Fruit fly (Drosophila melanogaster) whole organism, embryonic: Measurements from ENCODE around the gene Plod.
A peak's percentile ranks its signal among the peaks of the same experiment; 100 is the strongest.

Source experiments
- B-H1 ChIP-seq: fragments of 200-800 bp; sonication (Bioruptor generic); IDR thresholded peaks from 3 replicates; pipeline ENCODE4 v1.3.6; 2022; ENCODE audit warnings: missing biosample characterization, missing genetic modification characterization
- BtbVII ChIP-seq: fragments of 200-800 bp; sonication (Bioruptor generic); optimal IDR thresholded peaks from 3 replicates; lab custom pipeline; 2017; ENCODE audit warnings: missing biosample characterization, mild to moderate bottlenecking, missing genetic modification characterization
- CG10147 ChIP-seq: fragments of 200-800 bp; sonication (Bioruptor generic); optimal IDR thresholded peaks from 2 replicates; lab custom pipeline; 2019; ENCODE audit warnings: missing biosample characterization, mild to moderate bottlenecking, missing genetic modification characterization, moderate library complexity
- CG10654 ChIP-seq: fragments of 200-800 bp; sonication (Bioruptor generic); optimal IDR thresholded peaks from 2 replicates; lab custom pipeline; 2016; ENCODE audit warnings: missing biosample characterization, missing genetic modification characterization
- CG10979 ChIP-seq: fragments of 200-800 bp; sonication (Bioruptor generic); optimal IDR thresholded peaks from 2 replicates; lab custom pipeline; 2018; ENCODE audit warnings: missing biosample characterization, mild to moderate bottlenecking, missing genetic modification characterization, moderate library complexity
- CG14965 ChIP-seq: fragments of 200-800 bp; sonication (Bioruptor generic); optimal IDR thresholded peaks from 2 replicates; lab custom pipeline; 2016; ENCODE audit warnings: missing biosample characterization, missing genetic modification characterization, borderline replicate concordance
- CG15514 ChIP-seq: fragments of 200-800 bp; sonication (Bioruptor generic); optimal IDR thresholded peaks from 3 replicates; lab custom pipeline; 2017; ENCODE audit warnings: missing biosample characterization, missing genetic modification characterization, mild to moderate bottlenecking, moderate library complexity, missing genetic modification reagents
- CG16863 ChIP-seq: fragments of 200-800 bp; sonication (Bioruptor generic); optimal IDR thresholded peaks from 3 replicates; lab custom pipeline; 2016; ENCODE audit warnings: missing biosample characterization, missing genetic modification characterization
- CG17612 ChIP-seq: fragments of 200-800 bp; sonication (Bioruptor generic); IDR thresholded peaks from 2 replicates; pipeline ENCODE4 v1.3.6; 2022; ENCODE audit warnings: missing biosample characterization, missing genetic modification characterization
- CG2202 ChIP-seq: fragments of 200-800 bp; sonication (Bioruptor generic); optimal IDR thresholded peaks from 2 replicates; lab custom pipeline; 2018; ENCODE audit warnings: missing biosample characterization, mild to moderate bottlenecking, missing genetic modification characterization
- CG2889 ChIP-seq: fragments of 200-800 bp; sonication (Bioruptor generic); IDR thresholded peaks from 3 replicates; pipeline ENCODE4 v1.3.6; 2022; ENCODE audit warnings: missing biosample characterization, missing genetic modification characterization
- CG30403 ChIP-seq: fragments of 200-800 bp; sonication (Bioruptor generic); optimal IDR thresholded peaks from 3 replicates; lab custom pipeline; 2016; ENCODE audit warnings: missing biosample characterization, missing genetic modification characterization
- CG3281 ChIP-seq: fragments of 200-800 bp; sonication (Bioruptor generic); optimal IDR thresholded peaks from 3 replicates; lab custom pipeline; 2017; ENCODE audit warnings: missing biosample characterization, mild to moderate bottlenecking, missing genetic modification characterization
- CG33557 ChIP-seq: fragments of 200-800 bp; sonication (Bioruptor generic); optimal IDR thresholded peaks from 2 replicates; lab custom pipeline; 2019; ENCODE audit warnings: missing biosample characterization, mild to moderate bottlenecking, missing genetic modification characterization, moderate library complexity
- CG4282 ChIP-seq: fragments of 200-800 bp; sonication (Bioruptor generic); optimal IDR thresholded peaks from 2 replicates; lab custom pipeline; 2016; ENCODE audit warnings: missing biosample characterization, missing genetic modification characterization
- CG4328 ChIP-seq: fragments of 200-800 bp; sonication (Bioruptor generic); optimal IDR thresholded peaks from 3 replicates; lab custom pipeline; 2017; ENCODE audit warnings: missing biosample characterization, missing genetic modification reagents, missing genetic modification characterization
- CG4360 ChIP-seq: fragments of 200-800 bp; sonication (Bioruptor generic); IDR thresholded peaks from 2 replicates; pipeline ENCODE4 v1.3.6; 2022; ENCODE audit warnings: missing biosample characterization, missing genetic modification characterization
- CG8089 ChIP-seq: fragments of 200-800 bp; sonication (Bioruptor generic); optimal IDR thresholded peaks from 3 replicates; lab custom pipeline; 2016; ENCODE audit warnings: missing biosample characterization, missing genetic modification characterization
- CoRest ChIP-seq: fragments of 200-800 bp; sonication (Bioruptor generic); optimal IDR thresholded peaks from 3 replicates; lab custom pipeline; 2018; ENCODE audit warnings: missing biosample characterization, mild to moderate bottlenecking, missing genetic modification characterization, moderate library complexity
- CrebB ChIP-seq: fragments of 200-800 bp; sonication (Bioruptor generic); optimal IDR thresholded peaks from 3 replicates; lab custom pipeline; 2018; ENCODE audit warnings: missing biosample characterization, mild to moderate bottlenecking, missing genetic modification characterization
- D ChIP-seq, 2 experiments: fragments of 200-800 bp in 1 of 2; fragments of >200 bp in 1 of 2; sonication (Bioruptor generic) in 1 of 2; optimal IDR thresholded peaks; 2 replicates in 1 of 2; 3 replicates in 1 of 2; lab custom pipeline; 2017; ENCODE audit warnings: mild to moderate bottlenecking in 1 of 2, missing biosample characterization in 1 of 2, missing genetic modification characterization in 1 of 2, missing genetic modification reagents in 1 of 2
- Doc2 ChIP-seq: fragments of 200-800 bp; sonication (Bioruptor generic); IDR thresholded peaks from 2 replicates; pipeline ENCODE4 v1.3.6; 2022; ENCODE audit warnings: missing biosample characterization, missing genetic modification characterization
- Fer2 ChIP-seq: fragments of 200-800 bp; sonication (Bioruptor generic); optimal IDR thresholded peaks from 2 replicates; lab custom pipeline; 2018; ENCODE audit warnings: missing biosample characterization, mild to moderate bottlenecking, missing genetic modification characterization, moderate library complexity
- H15 ChIP-seq: fragments of 200-800 bp; sonication (Bioruptor generic); IDR thresholded peaks from 3 replicates; pipeline ENCODE4 v1.3.6; 2022; ENCODE audit warnings: missing biosample characterization, missing genetic modification characterization
- Hr3 ChIP-seq: fragments of 200-800 bp; sonication (Bioruptor generic); optimal IDR thresholded peaks from 3 replicates; lab custom pipeline; 2016; ENCODE audit warnings: missing biosample characterization, missing genetic modification characterization
- NC2β ChIP-seq: fragments of 200-800 bp; sonication (Bioruptor generic); optimal IDR thresholded peaks from 2 replicates; lab custom pipeline; 2016; ENCODE audit warnings: missing biosample characterization, missing genetic modification characterization
- Oaz ChIP-seq: fragments of 200-800 bp; sonication (Bioruptor generic); IDR thresholded peaks from 2 replicates; pipeline ENCODE4 v1.3.6; 2022; ENCODE audit warnings: missing biosample characterization, missing genetic modification characterization
- Poxn ChIP-seq: fragments of 200-800 bp; sonication (Bioruptor generic); IDR thresholded peaks from 2 replicates; pipeline ENCODE4 v1.3.6; 2022; ENCODE audit warnings: missing biosample characterization, missing genetic modification characterization
- Rfx ChIP-seq: fragments of 200-800 bp; sonication (Bioruptor generic); IDR thresholded peaks from 2 replicates; pipeline ENCODE4 v1.3.6; 2022; ENCODE audit warnings: missing biosample characterization, missing genetic modification characterization
- YL-1 ChIP-seq: fragments of 200-800 bp; sonication (Bioruptor generic); optimal IDR thresholded peaks from 3 replicates; lab custom pipeline; 2017; ENCODE audit warnings: missing biosample characterization, mild to moderate bottlenecking, missing genetic modification characterization
- ara ChIP-seq: fragments of 200-800 bp; sonication (Bioruptor generic); IDR thresholded peaks from 2 replicates; pipeline ENCODE4 v1.3.6; 2022; ENCODE audit warnings: missing biosample characterization, missing genetic modification characterization
- caup ChIP-seq: fragments of 200-800 bp; sonication (Bioruptor generic); optimal IDR thresholded peaks from 3 replicates; lab custom pipeline; 2017; ENCODE audit warnings: missing biosample characterization, mild to moderate bottlenecking, missing genetic modification characterization, moderate library complexity; ENCODE audit not compliant: severe bottlenecking
- chinmo ChIP-seq: fragments of 200-800 bp; sonication (Bioruptor generic); IDR thresholded peaks from 4 replicates; pipeline ENCODE4 v1.3.6; 2022; ENCODE audit warnings: missing biosample characterization, missing genetic modification characterization; ENCODE audit not compliant: partially characterized antibody
- croc ChIP-seq: fragments of 200-800 bp; sonication (Bioruptor generic); conservative IDR thresholded peaks from 3 replicates; pipeline ENCODE4 v1.3.6; 2022; ENCODE audit warnings: missing biosample characterization, missing genetic modification characterization
- crol ChIP-seq: fragments of 200-800 bp; sonication (Bioruptor generic); IDR thresholded peaks from 2 replicates; pipeline ENCODE4 v1.3.6; 2022; ENCODE audit warnings: missing biosample characterization, missing genetic modification characterization
- exex ChIP-seq: fragments of 200-800 bp; sonication (Bioruptor generic); optimal IDR thresholded peaks from 4 replicates; lab custom pipeline; 2018; ENCODE audit warnings: missing biosample characterization, mild to moderate bottlenecking, missing genetic modification characterization, moderate library complexity
- gcm ChIP-seq: fragments of 200-800 bp; sonication (Bioruptor generic); optimal IDR thresholded peaks from 2 replicates; lab custom pipeline; 2019; ENCODE audit warnings: missing biosample characterization, mild to moderate bottlenecking, missing genetic modification characterization, moderate library complexity
- gt ChIP-seq: fragments of 200-800 bp; sonication (Bioruptor generic); IDR thresholded peaks from 2 replicates; pipeline ENCODE4 v1.3.6; 2022; ENCODE audit warnings: missing biosample characterization, missing genetic modification characterization
- hth ChIP-seq: fragments of >200 bp; optimal IDR thresholded peaks from 2 replicates; lab custom pipeline; 2017; ENCODE audit warnings: inconsistent platforms
- lmd ChIP-seq: fragments of 200-800 bp; sonication (Bioruptor generic); IDR thresholded peaks from 2 replicates; pipeline ENCODE4 v1.3.6; 2022; ENCODE audit warnings: missing biosample characterization, missing genetic modification characterization
- nom ChIP-seq: fragments of 200-800 bp; sonication (Bioruptor generic); optimal IDR thresholded peaks from 2 replicates; lab custom pipeline; 2017; ENCODE audit warnings: missing biosample characterization, missing genetic modification characterization, mild to moderate bottlenecking, moderate library complexity, missing genetic modification reagents
- slou ChIP-seq: fragments of 200-800 bp; sonication (Bioruptor generic); optimal IDR thresholded peaks from 3 replicates; lab custom pipeline; 2016; ENCODE audit warnings: missing biosample characterization, missing genetic modification characterization
- slp2 ChIP-seq: fragments of 200-800 bp; sonication (Bioruptor generic); optimal IDR thresholded peaks from 2 replicates; lab custom pipeline; 2016; ENCODE audit warnings: missing biosample characterization, missing genetic modification characterization
- tap ChIP-seq: fragments of 200-800 bp; optimal IDR thresholded peaks from 3 replicates; lab custom pipeline; 2019; ENCODE audit warnings: missing biosample characterization, mild to moderate bottlenecking, missing genetic modification characterization, moderate library complexity
- tgo ChIP-seq: fragments of 200-800 bp; sonication (Bioruptor generic); IDR thresholded peaks from 3 replicates; pipeline ENCODE4 v1.3.6; 2022; ENCODE audit warnings: missing biosample characterization, missing genetic modification characterization
- tin ChIP-seq: fragments of 200-800 bp; sonication (Bioruptor generic); optimal IDR thresholded peaks from 3 replicates; lab custom pipeline; 2016; ENCODE audit warnings: missing biosample characterization, missing genetic modification characterization
- tll ChIP-seq, 2 experiments: fragments of 200-800 bp in 1 of 2; fragments of >200 bp in 1 of 2; sonication (Bioruptor generic) in 1 of 2; optimal IDR thresholded peaks; 2 replicates each; lab custom pipeline; 2017 to 2019; ENCODE audit warnings: missing biosample characterization in 2 of 2, missing genetic modification characterization in 2 of 2, mild to moderate bottlenecking in 1 of 2, moderate library complexity in 1 of 2
- zen2 ChIP-seq: fragments of 200-800 bp; sonication (Bioruptor generic); IDR thresholded peaks from 3 replicates; pipeline ENCODE4 v1.3.6; 2022; ENCODE audit warnings: missing biosample characterization, missing genetic modification characterization; ENCODE audit not compliant: partially characterized antibody
- zfh2 ChIP-seq: fragments of 200-800 bp; sonication (Bioruptor generic); optimal IDR thresholded peaks from 2 replicates; lab custom pipeline; 2016; ENCODE audit warnings: missing biosample characterization, missing genetic modification characterization

Gene Plod

DNA sequence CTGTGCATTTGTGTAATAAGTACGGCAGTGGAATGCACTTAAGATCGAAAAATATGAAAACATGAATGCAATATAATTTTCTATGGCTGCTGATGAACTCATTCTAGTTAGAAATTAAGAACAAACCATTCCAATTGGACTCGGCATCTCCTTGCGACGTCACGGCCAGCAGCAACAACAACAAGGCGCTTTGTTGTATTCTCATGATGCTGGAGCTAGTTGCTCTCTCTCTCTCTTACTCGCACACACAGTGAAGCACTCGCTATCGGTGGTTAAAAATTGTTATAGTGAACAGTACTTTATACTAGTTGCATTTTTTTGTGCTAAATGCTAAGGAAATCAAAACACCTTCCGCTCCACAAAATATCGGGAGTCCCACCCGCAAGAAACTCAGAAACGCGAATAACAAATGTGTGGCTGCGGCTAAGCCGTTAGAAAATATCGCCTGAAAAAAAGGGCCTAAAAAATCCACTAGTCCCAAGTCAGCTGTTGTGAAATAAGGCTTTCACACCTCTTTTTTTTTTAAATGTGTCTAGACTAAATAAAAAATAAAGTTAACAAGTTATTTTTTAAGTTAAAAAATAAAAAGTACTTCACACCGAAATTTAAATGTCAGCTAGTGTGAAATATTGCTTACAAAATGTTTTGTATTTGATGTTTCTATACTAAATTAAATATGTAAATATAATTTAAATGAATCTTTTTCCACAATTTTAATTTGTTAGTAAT is at the start of gene Plod (continued):
- no peak for TF ChIP-seq Doc2 (GFP tag; lab: Robert Waterston, UW)
- TF ChIP-seq CG33557 (GFP tag; lab: Kevin White, UChicago), result no peak
- TF ChIP-seq CoRest, result peak; percentile 69
- no peak for TF ChIP-seq slou
- TF ChIP-seq YL-1 (GFP tag; lab: Kevin White, UChicago), result peak; percentile 63
- peak; percentile 59 for TF ChIP-seq tgo (GFP tag; lab: Robert Waterston, UW)
- no peak for TF ChIP-seq CG14965
- no peak for TF ChIP-seq zen2 (GFP tag; lab: Robert Waterston, UW)
- TF ChIP-seq NC2β (GFP tag; lab: Kevin White, UChicago), result peak; percentile 31
- no peak for TF ChIP-seq ara (GFP tag; lab: Robert Waterston, UW)
- no peak for TF ChIP-seq tll (GFP tag; optimal IDR thresholded peaks at IDR 0.05; lab: Kevin White, UChicago)
- peak; percentile 45 for TF ChIP-seq CG30403 (GFP tag; lab: Kevin White, UChicago)
- TF ChIP-seq Oaz (GFP tag; lab: Robert Waterston, UW), result no peak
- peak; percentile 23 for TF ChIP-seq CG10654 (GFP tag; lab: Kevin White, UChicago)
- no peak for TF ChIP-seq H15 (GFP tag; lab: Robert Waterston, UW)
- no peak for TF ChIP-seq slp2 (GFP tag; lab: Kevin White, UChicago)
- peak; percentile 27 for TF ChIP-seq CG2202 (tag; lab: Kevin White, UChicago)
- TF ChIP-seq CG10979 (tag; lab: Kevin White, UChicago), result peak; percentile 4
- no peak for TF ChIP-seq CG4282 (GFP tag; lab: Kevin White, UChicago)
- 0 out of 3 replicates have a peak, but pooled peaks have one; percentile 29 for TF ChIP-seq CG2889
- no peak for TF ChIP-seq CG17612 (GFP tag; lab: Robert Waterston, UW)
- TF ChIP-seq caup (GFP tag; lab: Kevin White, UChicago), result peak; percentile 40
- no peak for TF ChIP-seq CG10147 (GFP tag; lab: Kevin White, UChicago)
- TF ChIP-seq D (optimal IDR thresholded peaks at IDR 0.05; lab: Kevin White, UChicago), result peak; percentile 67
- TF ChIP-seq D (GFP tag; optimal IDR thresholded peaks at IDR 0.05; lab: Kevin White, UChicago), result peak; percentile 1
- TF ChIP-seq tap (tag; lab: Kevin White, UChicago), result no peak
- no peak for TF ChIP-seq CG16863 (GFP tag; lab: Kevin White, UChicago)
- no peak for TF ChIP-seq gt (GFP tag; lab: Robert Waterston, UW)
- peak; percentile 25 for TF ChIP-seq Hr3
- TF ChIP-seq Fer2 (tag; lab: Kevin White, UChicago), result no peak
- peak; percentile 46 for TF ChIP-seq CG3281 (GFP tag; lab: Kevin White, UChicago)
- TF ChIP-seq chinmo (GFP tag; lab: Robert Waterston, UW), result peak; percentile 73; the same call in 2 of the 4 replicates
- TF ChIP-seq tin, result peak; percentile 35
- no peak for TF ChIP-seq Poxn
- peak; percentile 16 for TF ChIP-seq zfh2
- TF ChIP-seq croc, result no peak
- TF ChIP-seq nom (GFP tag; lab: Kevin White, UChicago), result peak; percentile 41
- TF ChIP-seq crol, result no peak
- TF ChIP-seq lmd (GFP tag; lab: Robert Waterston, UW), result no peak; the same call in 1 of the 2 replicates
- no peak for TF ChIP-seq hth (lab: Kevin White, UChicago)
- TF ChIP-seq CG8089 (GFP tag; lab: Kevin White, UChicago), result no peak
- peak; percentile 54 for TF ChIP-seq Rfx (GFP tag; lab: Robert Waterston, UW)
- no peak for TF ChIP-seq CG4328
- peak; percentile 78 for TF ChIP-seq CG15514
- no peak for TF ChIP-seq exex
- TF ChIP-seq CG4360 (GFP tag; lab: Robert Waterston, UW), result peak; percentile 99
- peak; percentile 29 for TF ChIP-seq BtbVII (GFP tag; lab: Kevin White, UChicago)
- peak; percentile 28 for TF ChIP-seq CrebB (tag; lab: Kevin White, UChicago)
- peak; percentile 50; the same call in 1 of the 3 replicates for TF ChIP-seq B-H1
- peak; percentile 13 for TF ChIP-seq gcm
